Worm (Caenorhabditis elegans) whole organism, L4/young adult: Measurements from ENCODE around the gene Y50D4B.6.

Experiments
- W03F9.2 ChIP-seq: fragments of 150-350 bp; optimal IDR thresholded peaks from 2 replicates; lab custom pipeline; 2014; ENCODE audit warnings: missing biosample characterization, missing genetic modification characterization
- dao-5 ChIP-seq: sonication (generic microtip); optimal IDR thresholded peaks from 2 replicates; lab custom pipeline; 2016; ENCODE audit warnings: missing genotype, missing genetic modification characterization, moderate library complexity, missing compliant biosample characterization
- him-1 ChIP-seq: sonication (generic microtip); optimal IDR thresholded peaks from 2 replicates; lab custom pipeline; 2016; ENCODE audit warnings: missing genotype, missing genetic modification reagents, missing genetic modification characterization, missing compliant biosample characterization

Y50D4B.6 gene

ce11 chrV:1084016-1084415 lies at the start of gene Y50D4B.6:
Gene Y50D4B.6 (plus strand): TSS chrV:1084316.
- no peak for TF ChIP-seq dao-5 (tag; lab: Kevin White, UChicago)
- TF ChIP-seq W03F9.2 (tag; lab: Kevin White, UChicago): no peak
- TF ChIP-seq him-1 (tag; lab: Kevin White, UChicago): no peak

- no peak for TF ChIP-seq him-1 (tag; lab: Kevin White, UChicago)
- no peak for TF ChIP-seq dao-5 (tag; lab: Kevin White, UChicago)
- no peak for TF ChIP-seq W03F9.2 (tag; lab: Kevin White, UChicago)
Observed at ce11 chrV:1038074-1038473, 46.0 kb upstream of the Y50D4B.6 start.

- TF ChIP-seq him-1 (tag; lab: Kevin White, UChicago): no peak
- no peak for TF ChIP-seq W03F9.2 (tag; lab: Kevin White, UChicago)
- TF ChIP-seq dao-5 (tag; lab: Kevin White, UChicago): no peak
Observed at ce11 chrV:1047251-1047650, 36.9 kb upstream of the Y50D4B.6 start.

ce11 chrV:1048482-1048881 lies 35.6 kb upstream of the Y50D4B.6 start, which contains the start of gene nra-4:
Gene nra-4 (minus strand): TSS chrV:1048582.
- TF ChIP-seq him-1 (tag; lab: Kevin White, UChicago) (no peak), W03F9.2 (tag; lab: Kevin White, UChicago) (no peak), dao-5 (tag; lab: Kevin White, UChicago) (no peak)

- TF ChIP-seq him-1 (tag; lab: Kevin White, UChicago): no peak
- TF ChIP-seq dao-5 (tag; lab: Kevin White, UChicago): no peak
- no peak for TF ChIP-seq W03F9.2 (tag; lab: Kevin White, UChicago)
Observed at ce11 chrV:1049334-1049733, 34.8 kb upstream of the Y50D4B.6 start.

- no peak for TF ChIP-seq him-1 (tag; lab: Kevin White, UChicago)
Observed at ce11 chrV:1051651-1052050, 32.5 kb upstream of the Y50D4B.6 start.

- TF ChIP-seq him-1 (tag; lab: Kevin White, UChicago): no peak
- no peak for TF ChIP-seq dao-5 (tag; lab: Kevin White, UChicago)
- no peak for TF ChIP-seq W03F9.2 (tag; lab: Kevin White, UChicago)
Observed at ce11 chrV:1052559-1053064, 31.5 kb upstream of the Y50D4B.6 start, which contains the start of gene K10C9.4. Gene K10C9.4 (minus strand): TSS chrV:1053014.

- TF ChIP-seq him-1 (tag; lab: Kevin White, UChicago): no peak
- TF ChIP-seq dao-5 (tag; lab: Kevin White, UChicago): no peak
- no peak for TF ChIP-seq W03F9.2 (tag; lab: Kevin White, UChicago)
Observed at ce11 chrV:1053385-1053784, 30.7 kb upstream of the Y50D4B.6 start.

ce11 chrV:1060219-1060863 lies 23.8 kb upstream of the Y50D4B.6 start:
- TF ChIP-seq him-1 (tag; lab: Kevin White, UChicago) (no peak), W03F9.2 (tag; lab: Kevin White, UChicago) (no peak), dao-5 (tag; lab: Kevin White, UChicago) (no peak)

ce11 chrV:1061295-1061694 lies 22.8 kb upstream of the Y50D4B.6 start, which contains the start of gene rnst-2:
Gene rnst-2 (plus strand): TSS chrV:1061595.
- TF ChIP-seq W03F9.2 (tag; lab: Kevin White, UChicago): no peak
- TF ChIP-seq dao-5 (tag; lab: Kevin White, UChicago): no peak
- no peak for TF ChIP-seq him-1 (tag; lab: Kevin White, UChicago)

ce11 chrV:1064491-1064890 lies 19.6 kb upstream of the Y50D4B.6 start, which contains the start of gene str-67:
Gene str-67 (minus strand): TSS chrV:1064591.
- no peak for TF ChIP-seq him-1 (tag; lab: Kevin White, UChicago)
- TF ChIP-seq dao-5 (tag; lab: Kevin White, UChicago): no peak
- TF ChIP-seq W03F9.2 (tag; lab: Kevin White, UChicago): no peak

- TF ChIP-seq dao-5 (tag; lab: Kevin White, UChicago): no peak
- TF ChIP-seq W03F9.2 (tag; lab: Kevin White, UChicago): no peak
- TF ChIP-seq him-1 (tag; lab: Kevin White, UChicago): no peak
Observed at ce11 chrV:1067468-1067867, 16.6 kb upstream of the Y50D4B.6 start, which contains the start of gene K10C9.7. Gene K10C9.7 (minus strand): TSS chrV:1067568.

ce11 chrV:1074946-1075345 lies 9.2 kb upstream of the Y50D4B.6 start, which contains the start of gene K10C9.1:
Gene K10C9.1 (plus strand): TSS chrV:1075246.
- no peak for TF ChIP-seq W03F9.2 (tag; lab: Kevin White, UChicago)
- TF ChIP-seq dao-5 (tag; lab: Kevin White, UChicago): no peak
- no peak for TF ChIP-seq him-1 (tag; lab: Kevin White, UChicago)

ce11 chrV:1087983-1088382 lies 3.9 kb downstream of the Y50D4B.6 start, which contains the start of gene clec-203:
Gene clec-203 (plus strand): TSS chrV:1088283.
- no peak for TF ChIP-seq dao-5 (tag; lab: Kevin White, UChicago)
- no peak for TF ChIP-seq him-1 (tag; lab: Kevin White, UChicago)
- TF ChIP-seq W03F9.2 (tag; lab: Kevin White, UChicago): no peak
